Worm (Caenorhabditis elegans) whole organism, young adult: Measurements from ENCODE around the gene Y47D7A.19.

ENCODE experiments used
- B0261.1 ChIP-seq: sonication (generic microtip); optimal IDR thresholded peaks from 2 replicates; lab custom pipeline; 2016; ENCODE audit warnings: mild to moderate bottlenecking, missing genetic modification characterization, moderate library complexity, missing compliant biosample characterization
- ama-1 ChIP-seq, 3 experiments: fragments of 150-350 bp in 1 of 3; sonication (generic microtip) in 2 of 3; optimal IDR thresholded peaks; 2 replicates each; lab custom pipeline; 2014 to 2018; ENCODE audit warnings: missing biosample characterization in 2 of 3, missing genetic modification characterization in 2 of 3, missing genetic modification reagents in 2 of 3
- him-1 ChIP-seq: sonication (generic microtip); optimal IDR thresholded peaks from 2 replicates; lab custom pipeline; 2016; ENCODE audit warnings: missing genotype, missing genetic modification reagents, missing genetic modification characterization, missing compliant biosample characterization
- hrde-1 ChIP-seq: sonication (generic microtip); optimal IDR thresholded peaks from 2 replicates; lab custom pipeline; 2016; ENCODE audit warnings: missing genetic modification characterization, mild to moderate bottlenecking, missing compliant biosample characterization, moderate library complexity, missing genotype, missing genetic modification reagents, borderline replicate concordance
- hsf-1 ChIP-seq: fragments of 200-800 bp; sonication (Bioruptor generic); IDR thresholded peaks from 2 replicates; pipeline ENCODE4 v1.3.6; 2022; ENCODE audit warnings: missing genetic modification reagents, missing genetic modification characterization, missing compliant biosample characterization
- nfya-1 ChIP-seq: sonication (generic microtip); optimal IDR thresholded peaks from 2 replicates; lab custom pipeline; 2017; ENCODE audit warnings: antibody characterized with exemption, missing compliant biosample characterization, missing genetic modification characterization, borderline replicate concordance; ENCODE audit not compliant: insufficient read depth
- nhr-80 ChIP-seq: sonication (generic microtip); optimal IDR thresholded peaks from 2 replicates; lab custom pipeline; 2016; ENCODE audit warnings: missing genetic modification characterization, missing compliant biosample characterization
- nhr-90 ChIP-seq: sonication (generic microtip); optimal IDR thresholded peaks from 2 replicates; lab custom pipeline; 2016; ENCODE audit warnings: missing genotype, mild to moderate bottlenecking, missing genetic modification characterization, missing compliant biosample characterization
- rcor-1 ChIP-seq: fragments of 200-800 bp; sonication (Bioruptor generic); IDR thresholded peaks from 2 replicates; pipeline ENCODE4 v1.3.6; 2022; ENCODE audit warnings: missing genetic modification reagents, missing genetic modification characterization, missing compliant biosample characterization
- snpc-4 ChIP-seq, 5 experiments: fragments of 150-350 bp in 1 of 5; sonication (generic microtip) in 4 of 5; optimal IDR thresholded peaks; 2 replicates each; lab custom pipeline; 2014 to 2018; ENCODE audit warnings: missing genetic modification characterization in 5 of 5, missing biosample characterization in 3 of 5, antibody characterized with exemption in 2 of 5, mild to moderate bottlenecking in 2 of 5, missing compliant biosample characterization in 2 of 5, missing genotype in 2 of 5, moderate library complexity in 2 of 5, missing genetic modification reagents in 1 of 5
- unc-130 ChIP-seq: sonication (generic microtip); optimal IDR thresholded peaks from 2 replicates; lab custom pipeline; 2016; ENCODE audit warnings: missing genetic modification reagents, missing genetic modification characterization, missing compliant biosample characterization
- unc-62 ChIP-seq: fragments of 150-350 bp; optimal IDR thresholded peaks from 2 replicates; lab custom pipeline; 2014; ENCODE audit warnings: missing biosample characterization, missing genetic modification reagents, missing genetic modification characterization
- ztf-22 ChIP-seq: fragments of 200-800 bp; sonication (Bioruptor generic); optimal IDR thresholded peaks from 2 replicates; lab custom pipeline; 2018; ENCODE audit warnings: mild to moderate bottlenecking, missing genetic modification characterization, moderate library complexity, missing compliant biosample characterization

DNA sequence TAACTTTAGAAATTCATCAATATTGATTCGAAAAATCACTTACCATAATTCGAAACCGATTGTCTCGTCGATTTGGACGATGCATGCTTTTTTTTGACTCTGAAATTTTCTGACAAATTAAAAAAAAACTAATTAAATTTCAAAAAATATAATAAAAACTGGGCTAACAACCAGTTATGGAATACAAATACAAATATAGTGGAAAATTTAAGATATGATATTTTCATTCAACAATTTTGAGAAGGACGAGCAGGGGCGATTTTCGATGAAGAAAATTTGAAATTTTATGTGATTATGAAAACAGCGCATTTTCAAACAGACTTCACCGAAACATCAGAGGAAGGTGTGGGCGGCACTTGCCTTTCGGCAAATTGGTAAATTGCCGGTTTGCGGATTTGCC, 41.9 kb upstream of the Y47D7A.19 start, which contains the start of gene F13A2.1:
- TF ChIP-seq unc-62 (GFP tag; lab: Kevin White, UChicago) (no peak), unc-130 (GFP tag; lab: Kevin White, UChicago) (no peak), ama-1 (optimal IDR thresholded peaks at IDR 0.05; lab: Kevin White, UChicago) (no peak), ama-1 (GFP tag; optimal IDR thresholded peaks at IDR 0.05; lab: Kevin White, UChicago) (no peak), B0261.1 (tag; lab: Kevin White, UChicago) (no peak), ztf-22 (GFP tag; lab: Kevin White, UChicago) (no peak), hsf-1 (no peak), nhr-90 (tag; lab: Kevin White, UChicago) (no peak), nfya-1 (tag; lab: Kevin White, UChicago) (no peak), nhr-80 (no peak), him-1 (tag; lab: Kevin White, UChicago) (no peak), snpc-4 (GFP tag; optimal IDR thresholded peaks at IDR 0.05; lab: Kevin White, UChicago) (no peak), snpc-4 (tag; optimal IDR thresholded peaks at IDR 0.05; lab: Kevin White, UChicago) (no peak), rcor-1 (GFP tag; lab: Robert Waterston, UW) (no peak), hrde-1 (tag; lab: Kevin White, UChicago) (no peak)
